Worm (Caenorhabditis elegans) whole organism, L3 larva: ENCODE data around the gene elo-3.
"Not testable (repeated sequence)": the region's sequence is repeated elsewhere in the genome, so short reads cannot be mapped to it uniquely, and the experiment has no call there.

Experiments
- aly-2 ChIP-seq: fragments of 150-350 bp; optimal IDR thresholded peaks from 2 replicates; lab custom pipeline; 2014; ENCODE audit warnings: missing biosample characterization, missing genetic modification characterization
- ceh-16 ChIP-seq: sonication (generic microtip); optimal IDR thresholded peaks from 2 replicates; lab custom pipeline; 2017; ENCODE audit warnings: missing biosample characterization, missing genetic modification characterization
- ceh-28 ChIP-seq: fragments of 150-350 bp; optimal IDR thresholded peaks from 2 replicates; lab custom pipeline; 2014; ENCODE audit warnings: missing biosample characterization, missing genetic modification reagents, missing genetic modification characterization
- daf-12 ChIP-seq: fragments of 150-350 bp; optimal IDR thresholded peaks from 2 replicates; lab custom pipeline; 2014; ENCODE audit warnings: missing biosample characterization, missing genetic modification reagents, missing genetic modification characterization
- egl-27 ChIP-seq: sonication (generic microtip); optimal IDR thresholded peaks from 4 replicates; lab custom pipeline; 2017; ENCODE audit warnings: missing biosample characterization, missing genetic modification reagents, missing genetic modification characterization
- elt-1 ChIP-seq: fragments of 150-350 bp; optimal IDR thresholded peaks from 2 replicates; lab custom pipeline; 2014; ENCODE audit warnings: missing biosample characterization, missing genetic modification characterization
- elt-2 ChIP-seq: sonication (generic microtip); optimal IDR thresholded peaks from 2 replicates; lab custom pipeline; 2016; ENCODE audit warnings: missing genetic modification reagents, mild to moderate bottlenecking, missing genetic modification characterization, missing compliant biosample characterization
- elt-3 ChIP-seq, 3 experiments: fragments of 150-350 bp in 1 of 3; sonication (generic microtip) in 2 of 3; optimal IDR thresholded peaks; 2 replicates in 2 of 3; 4 replicates in 1 of 3; lab custom pipeline; 2014 to 2017; ENCODE audit warnings: missing biosample characterization in 3 of 3, missing genetic modification characterization in 3 of 3
- fkh-10 ChIP-seq: sonication (generic microtip); optimal IDR thresholded peaks from 2 replicates; lab custom pipeline; 2017; ENCODE audit warnings: missing biosample characterization, missing genetic modification reagents, missing genetic modification characterization
- fkh-2 ChIP-seq: fragments of 150-350 bp; optimal IDR thresholded peaks from 2 replicates; lab custom pipeline; 2014; ENCODE audit warnings: missing biosample characterization, missing genetic modification reagents, missing genetic modification characterization
- hmg-11 ChIP-seq: sonication (generic microtip); optimal IDR thresholded peaks from 2 replicates; lab custom pipeline; 2016; ENCODE audit warnings: missing genetic modification characterization, missing compliant biosample characterization
- lin-15B ChIP-seq: fragments of 150-350 bp; optimal IDR thresholded peaks from 2 replicates; lab custom pipeline; 2014; ENCODE audit warnings: missing biosample characterization, missing genetic modification characterization
- lin-39 ChIP-seq: fragments of 150-350 bp; optimal IDR thresholded peaks from 2 replicates; lab custom pipeline; 2018; ENCODE audit warnings: missing biosample characterization, missing genetic modification reagents, missing genetic modification characterization
- lsy-12 ChIP-seq: sonication (generic microtip); optimal IDR thresholded peaks from 2 replicates; lab custom pipeline; 2016; ENCODE audit warnings: mild to moderate bottlenecking, missing genetic modification characterization, missing compliant biosample characterization
- mdl-1 ChIP-seq: fragments of 150-350 bp; optimal IDR thresholded peaks from 2 replicates; lab custom pipeline; 2014; ENCODE audit warnings: missing biosample characterization, missing genetic modification characterization
- nfya-1 ChIP-seq: sonication (generic microtip); optimal IDR thresholded peaks from 2 replicates; lab custom pipeline; 2017; ENCODE audit warnings: missing genetic modification characterization, mild to moderate bottlenecking, missing compliant biosample characterization, antibody characterized with exemption, moderate library complexity; ENCODE audit not compliant: insufficient read depth
- nhr-11 ChIP-seq: fragments of 150-350 bp; optimal IDR thresholded peaks from 2 replicates; lab custom pipeline; 2014; ENCODE audit warnings: missing biosample characterization, missing genetic modification characterization
- nhr-12 ChIP-seq: fragments of 150-350 bp; optimal IDR thresholded peaks from 2 replicates; lab custom pipeline; 2014; ENCODE audit warnings: missing biosample characterization, missing genetic modification characterization
- nhr-23 ChIP-seq: fragments of 150-350 bp; optimal IDR thresholded peaks from 2 replicates; lab custom pipeline; 2014; ENCODE audit warnings: missing biosample characterization, missing genetic modification reagents, missing genetic modification characterization
- nhr-25 ChIP-seq: sonication (generic microtip); optimal IDR thresholded peaks from 2 replicates; lab custom pipeline; 2017; ENCODE audit warnings: missing biosample characterization, missing genetic modification characterization
- nhr-28 ChIP-seq: fragments of 150-350 bp; optimal IDR thresholded peaks from 2 replicates; lab custom pipeline; 2014; ENCODE audit warnings: missing biosample characterization, missing genetic modification characterization
- nhr-67 ChIP-seq: fragments of 150-350 bp; optimal IDR thresholded peaks from 2 replicates; lab custom pipeline; 2014; ENCODE audit warnings: missing biosample characterization, missing genetic modification characterization
- nhr-76 ChIP-seq: fragments of 150-350 bp; sonication (generic microtip); optimal IDR thresholded peaks from 5 replicates; lab custom pipeline; 2014; ENCODE audit warnings: missing biosample characterization, missing genetic modification characterization
- nhr-77 ChIP-seq: fragments of 150-350 bp; optimal IDR thresholded peaks from 2 replicates; lab custom pipeline; 2014; ENCODE audit warnings: missing biosample characterization, missing genetic modification characterization
- pha-4 ChIP-seq: fragments of 150-350 bp; optimal IDR thresholded peaks from 2 replicates; lab custom pipeline; 2014; ENCODE audit warnings: missing biosample characterization, missing genetic modification reagents, missing genetic modification characterization
- skn-1 ChIP-seq: fragments of 150-350 bp; optimal IDR thresholded peaks from 2 replicates; lab custom pipeline; 2014; ENCODE audit warnings: missing biosample characterization, missing genetic modification characterization
- snpc-4 ChIP-seq: fragments of 150-350 bp; optimal IDR thresholded peaks from 2 replicates; lab custom pipeline; 2014; ENCODE audit warnings: missing biosample characterization, missing genetic modification characterization
- tbx-2 ChIP-seq: sonication (generic microtip); optimal IDR thresholded peaks from 2 replicates; lab custom pipeline; 2016; ENCODE audit warnings: mild to moderate bottlenecking, missing genetic modification characterization, missing compliant biosample characterization
- unc-39 ChIP-seq: sonication (generic microtip); optimal IDR thresholded peaks from 4 replicates; lab custom pipeline; 2017; ENCODE audit warnings: missing biosample characterization, missing genetic modification characterization
- unc-62 ChIP-seq: fragments of 150-350 bp; sonication (generic microtip); optimal IDR thresholded peaks from 4 replicates; lab custom pipeline; 2014; ENCODE audit warnings: missing biosample characterization, missing genetic modification reagents, missing genetic modification characterization
- ztf-11 ChIP-seq: fragments of 150-350 bp; optimal IDR thresholded peaks from 2 replicates; lab custom pipeline; 2014; ENCODE audit warnings: missing biosample characterization, missing genetic modification characterization
- ztf-4 ChIP-seq: fragments of 150-350 bp; optimal IDR thresholded peaks from 2 replicates; lab custom pipeline; 2014; ENCODE audit warnings: missing biosample characterization, missing genetic modification characterization

elo-3 gene

ce11 chrIV:7243913-7244312, 6.4 kb downstream of the elo-3 start, which contains the start of gene afmd-1:
Gene afmd-1 (plus strand): TSS chrIV:7244228.
- no peak for TF ChIP-seq aly-2 (tag; lab: Kevin White, UChicago)
- no peak for TF ChIP-seq nhr-11 (tag; lab: Kevin White, UChicago)
- no peak for TF ChIP-seq lin-15B (tag; lab: Kevin White, UChicago)
- TF ChIP-seq nhr-76 (tag; lab: Kevin White, UChicago), result peak; percentile 88
- no peak for TF ChIP-seq lsy-12 (tag; lab: Kevin White, UChicago)

DNA sequence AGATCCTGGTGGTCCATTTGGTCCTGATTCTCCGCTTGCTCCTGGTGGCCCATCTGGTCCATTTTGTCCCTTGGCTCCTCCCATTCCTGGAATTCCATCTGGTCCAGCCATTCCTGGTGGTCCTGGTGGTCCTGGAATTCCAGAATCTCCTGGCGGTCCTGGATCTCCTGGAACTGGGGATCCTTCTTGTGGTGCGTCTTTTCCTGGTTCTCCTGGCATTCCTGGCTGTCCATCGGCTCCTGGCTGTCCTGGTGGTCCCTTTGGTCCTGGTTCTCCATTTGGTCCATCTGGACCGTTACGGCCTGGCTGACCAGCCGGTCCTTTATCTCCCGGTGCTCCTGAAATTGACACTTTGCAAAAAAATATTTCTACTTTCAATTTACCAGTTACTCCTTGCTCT, 8.1 kb downstream of the elo-3 start:
- TF ChIP-seq nhr-23 (tag; lab: Kevin White, UChicago) (no peak), fkh-10 (GFP tag; lab: Kevin White, UChicago) (no peak), elt-3 (tag; optimal IDR thresholded peaks at IDR 0.05; lab: Kevin White, UChicago) (no peak), lin-39 (tag; lab: Kevin White, UChicago) (no peak), nhr-12 (tag; lab: Kevin White, UChicago) (no peak), lsy-12 (tag; lab: Kevin White, UChicago) (no peak), egl-27 (tag; lab: Kevin White, UChicago) (no peak), snpc-4 (tag; lab: Kevin White, UChicago) (no peak), elt-1 (tag; lab: Kevin White, UChicago) (no peak), skn-1 (no peak), pha-4 (tag; lab: Kevin White, UChicago) (no peak), ceh-16 (tag; lab: Kevin White, UChicago) (no peak), lin-15B (tag; lab: Kevin White, UChicago) (no peak), fkh-2 (no peak), nhr-28 (tag; lab: Kevin White, UChicago) (no peak), ceh-28 (no peak), nhr-77 (tag; lab: Kevin White, UChicago) (no peak), nfya-1 (no peak), ztf-4 (tag; lab: Kevin White, UChicago) (no peak), unc-62 (no peak)

DNA sequence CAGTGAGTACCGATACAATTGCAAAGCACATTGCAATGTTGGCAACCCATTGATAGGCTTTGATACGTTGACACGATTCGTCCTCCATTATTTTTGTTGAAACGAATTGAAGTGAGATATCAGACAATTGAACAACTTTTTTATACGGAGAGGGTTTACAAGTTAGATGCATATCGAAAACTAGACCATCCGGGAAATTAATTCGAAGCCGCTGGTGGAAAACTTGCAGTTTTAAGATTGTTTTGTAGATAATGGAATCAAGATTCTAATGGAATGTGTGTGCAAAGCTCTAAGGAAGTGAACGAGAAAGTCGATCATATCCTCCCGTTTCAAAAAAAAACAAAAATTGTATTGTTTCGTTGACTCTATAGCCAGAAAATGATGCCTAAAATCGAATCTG, 9.0 kb downstream of the elo-3 start, which contains the start of gene col-114:
TSS of gene col-114 (minus strand) at position 101 of the 400 bp plus-strand sequence.
- TF ChIP-seq ceh-16 (tag; lab: Kevin White, UChicago), result no peak
- TF ChIP-seq nhr-12 (tag; lab: Kevin White, UChicago), result no peak
- no peak for TF ChIP-seq daf-12 (tag; lab: Kevin White, UChicago)
- TF ChIP-seq unc-39 (tag; lab: Kevin White, UChicago), result no peak
- no peak for TF ChIP-seq nhr-28 (tag; lab: Kevin White, UChicago)
- no peak for TF ChIP-seq lin-15B (tag; lab: Kevin White, UChicago)
- TF ChIP-seq nhr-67 (tag; lab: Kevin White, UChicago), result no peak

- TF ChIP-seq mdl-1, nhr-25, lsy-12 (tag; lab: Kevin White, UChicago): not testable (repeated sequence)
- TF ChIP-seq, all 47 proteins: peak for 0; not testable (repeated sequence) for 47
Observed at ce11 chrIV:7247243-7247642, 9.7 kb downstream of the elo-3 start, which contains the start of gene D2024.1. Gene D2024.1 (plus strand): TSS chrIV:7247543.

DNA sequence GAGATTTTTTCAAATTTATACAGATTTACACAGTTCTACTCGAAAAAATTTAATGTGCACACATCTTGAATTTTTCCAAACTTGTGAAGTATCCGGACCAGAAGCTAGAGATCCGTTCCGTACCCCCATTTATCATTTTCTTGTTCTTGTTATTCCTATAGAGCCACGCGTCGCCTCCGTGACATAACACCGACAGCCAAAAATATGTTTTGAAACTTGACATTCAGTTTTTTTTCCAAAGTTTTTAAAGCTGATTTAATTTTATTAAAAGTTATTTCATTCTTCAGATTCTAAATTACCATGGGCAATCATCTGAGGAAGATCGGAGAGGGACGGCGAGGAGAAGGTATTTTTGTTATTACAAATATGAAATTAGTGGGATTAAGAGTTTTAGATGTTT, 12.6 kb downstream of the elo-3 start, which contains the start of gene D2024.18:
TSS of gene D2024.18 (plus strand) at position 301 of the 400 bp plus-strand sequence.
- TF ChIP-seq nhr-11 (tag; lab: Kevin White, UChicago), result no peak
- TF ChIP-seq nhr-76 (tag; lab: Kevin White, UChicago), result no peak
- no peak for TF ChIP-seq egl-27 (tag; lab: Kevin White, UChicago)
- no peak for TF ChIP-seq hmg-11
- TF ChIP-seq nhr-23 (tag; lab: Kevin White, UChicago), result no peak
- no peak for TF ChIP-seq tbx-2 (tag; lab: Kevin White, UChicago)
- TF ChIP-seq mdl-1 (tag; lab: Kevin White, UChicago), result no peak
- TF ChIP-seq ztf-11, result no peak
- no peak for TF ChIP-seq elt-2 (tag; lab: Kevin White, UChicago)
- no peak for TF ChIP-seq ceh-28
- no peak for TF ChIP-seq fkh-2
